Worm (Caenorhabditis elegans) whole organism, L4 larva: ENCODE measurements around the gene cyn-8.

Experiments used
- ZK546.5 ChIP-seq, 2 experiments: sonication (generic microtip); optimal IDR thresholded peaks; 2 replicates each; lab custom pipeline; 2017; ENCODE audit warnings: missing biosample characterization in 2 of 2, missing genetic modification characterization in 2 of 2
- hlh-11 ChIP-seq: fragments of 200-800 bp; sonication (Bioruptor generic); optimal IDR thresholded peaks from 2 replicates; lab custom pipeline; 2018; ENCODE audit warnings: mild to moderate bottlenecking, missing genetic modification characterization, missing compliant biosample characterization
- hlh-30 ChIP-seq: sonication (generic microtip); optimal IDR thresholded peaks from 2 replicates; lab custom pipeline; 2017; ENCODE audit warnings: antibody characterized with exemption, mild to moderate bottlenecking, missing genetic modification characterization, missing compliant biosample characterization; ENCODE audit not compliant: insufficient read depth
- lin-39 ChIP-seq: fragments of 150-350 bp; optimal IDR thresholded peaks from 2 replicates; lab custom pipeline; 2014; ENCODE audit warnings: missing biosample characterization, missing genetic modification reagents, missing genetic modification characterization
- mep-1 ChIP-seq: fragments of 150-350 bp; sonication (generic microtip); optimal IDR thresholded peaks from 3 replicates; lab custom pipeline; 2014; ENCODE audit warnings: missing biosample characterization, missing genetic modification characterization
- mes-2 ChIP-seq: sonication (generic microtip); optimal IDR thresholded peaks from 2 replicates; lab custom pipeline; 2016; ENCODE audit warnings: missing genotype, mild to moderate bottlenecking, missing genetic modification characterization, missing compliant biosample characterization; ENCODE audit not compliant: poor library complexity, severe bottlenecking
- nhr-237 ChIP-seq: sonication (generic microtip); optimal IDR thresholded peaks from 2 replicates; lab custom pipeline; 2017; ENCODE audit warnings: missing biosample characterization, missing genetic modification characterization

DNA sequence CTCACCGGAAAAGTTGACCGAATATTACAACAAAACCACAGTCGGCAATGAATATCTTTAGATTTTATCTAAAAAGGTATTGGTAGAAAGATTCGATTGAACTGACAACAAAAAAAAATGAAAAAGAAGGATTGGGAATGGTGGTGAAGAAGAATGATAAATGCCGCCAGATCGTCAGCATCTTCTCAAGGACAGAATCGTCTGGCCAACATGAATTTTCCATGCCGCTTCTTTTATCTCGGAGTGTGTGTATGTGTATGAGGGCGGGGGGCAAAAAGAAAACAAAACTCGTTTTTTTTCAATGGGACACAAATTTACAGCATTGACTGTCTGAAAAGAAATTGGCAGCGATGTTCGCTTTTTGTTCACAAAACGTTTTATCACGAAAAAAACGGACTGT lies 35.2 kb upstream of the cyn-8 start:
- TF ChIP-seq hlh-30 (tag; lab: Kevin White, UChicago) (no peak), ZK546.5 (tag; optimal IDR thresholded peaks at IDR 0.05; lab: Kevin White, UChicago) (no peak), lin-39 (no peak), hlh-11 (no peak), mes-2 (tag; lab: Kevin White, UChicago) (no peak), mep-1 (tag; lab: Kevin White, UChicago) (no peak), nhr-237 (tag; lab: Kevin White, UChicago) (no peak)
